Fruit fly (Drosophila melanogaster): ENCODE measurements around the gene Coq8.

DNA sequence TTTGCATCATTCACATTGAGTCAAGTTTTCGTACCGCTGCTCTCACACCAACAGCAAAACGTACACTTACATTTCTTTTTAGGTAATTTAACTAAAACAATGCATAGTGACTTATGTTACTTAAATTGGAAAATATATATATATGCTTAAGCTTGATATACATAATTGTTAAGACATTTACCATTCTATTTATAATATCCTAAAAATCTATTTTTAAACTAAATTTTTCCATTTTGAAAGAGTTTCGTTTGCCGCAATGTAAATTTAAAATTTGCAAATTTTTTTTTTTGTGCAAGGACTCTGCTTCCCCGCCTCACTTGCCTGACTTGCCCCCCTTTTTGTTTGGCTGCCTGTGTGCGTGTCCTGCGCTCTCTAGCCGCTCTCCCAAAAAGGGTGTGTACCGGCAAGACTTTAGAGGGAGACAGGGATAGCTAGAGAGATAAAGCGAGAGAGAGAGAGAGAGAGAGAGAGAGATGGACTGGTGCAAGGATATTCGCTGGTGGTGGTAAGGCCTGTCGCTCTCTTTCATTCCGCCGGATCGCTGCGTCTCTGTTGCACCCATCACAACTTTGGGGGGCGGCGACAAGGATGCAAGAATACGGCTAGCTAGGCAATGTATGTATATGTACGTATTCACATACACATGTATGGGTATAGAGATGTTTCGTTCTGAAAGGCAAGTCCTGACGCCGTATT lies 37.1 kb upstream of the Coq8 start:
- TF ChIP-seq cwo (GFP tag; optimal IDR thresholded peaks at IDR 0.05) (peak; percentile 55), NC2β (GFP tag; optimal IDR thresholded peaks at IDR 0.05) (no peak), CG11085 (GFP tag; IDR thresholded peaks at IDR 0.05) (no peak), C15 (GFP tag; IDR thresholded peaks at IDR 0.05) (no peak), Gug (GFP tag; IDR thresholded peaks at IDR 0.05) (no peak), lov (optimal IDR thresholded peaks at IDR 0.05) (no peak), lov (GFP tag; IDR thresholded peaks at IDR 0.05) (no peak), PHDP (tag; optimal IDR thresholded peaks at IDR 0.05) (peak; percentile 60), CG32767 (GFP tag; IDR thresholded peaks at IDR 0.05) (no peak), emc (GFP tag; optimal IDR thresholded peaks at IDR 0.05) (no peak), CkIIα-i1 (GFP tag; IDR thresholded peaks at IDR 0.05) (no peak), zfh2 (GFP tag; optimal IDR thresholded peaks at IDR 0.05) (no peak), Scr (GFP tag; IDR thresholded peaks at IDR 0.05; ENCODE audit: partially characterized antibody) (no peak), CG4730 (GFP tag; IDR thresholded peaks at IDR 0.05) (no peak), tgo (GFP tag; IDR thresholded peaks at IDR 0.05) (peak; percentile 49; the same call in 1 of the 3 replicates)

All from whole organism, embryonic.